Worm (Caenorhabditis elegans) whole organism, L3 larva: Measurements from ENCODE around the gene C25G4.2.

ENCODE experiments used
- R02D3.7 ChIP-seq: fragments of 150-350 bp; optimal IDR thresholded peaks from 2 replicates; lab custom pipeline; 2014; ENCODE audit warnings: missing biosample characterization, missing genetic modification characterization
- aly-2 ChIP-seq: fragments of 150-350 bp; optimal IDR thresholded peaks from 2 replicates; lab custom pipeline; 2014; ENCODE audit warnings: missing biosample characterization, missing genetic modification characterization
- ama-1 ChIP-seq: fragments of 150-350 bp; optimal IDR thresholded peaks from 2 replicates; lab custom pipeline; 2018
- ceh-28 ChIP-seq: fragments of 150-350 bp; optimal IDR thresholded peaks from 2 replicates; lab custom pipeline; 2014; ENCODE audit warnings: missing biosample characterization, missing genetic modification reagents, missing genetic modification characterization
- ceh-82 ChIP-seq: fragments of 150-350 bp; optimal IDR thresholded peaks from 2 replicates; lab custom pipeline; 2014; ENCODE audit warnings: missing biosample characterization, missing genetic modification characterization
- ceh-9 ChIP-seq: sonication (generic microtip); optimal IDR thresholded peaks from 2 replicates; lab custom pipeline; 2018; ENCODE audit warnings: missing biosample characterization, missing genetic modification characterization
- daf-12 ChIP-seq: fragments of 150-350 bp; optimal IDR thresholded peaks from 2 replicates; lab custom pipeline; 2014; ENCODE audit warnings: missing biosample characterization, missing genetic modification reagents, missing genetic modification characterization
- egl-27 ChIP-seq: sonication (generic microtip); optimal IDR thresholded peaks from 4 replicates; lab custom pipeline; 2017; ENCODE audit warnings: missing biosample characterization, missing genetic modification reagents, missing genetic modification characterization
- egl-5 ChIP-seq: fragments of 150-350 bp; optimal IDR thresholded peaks from 2 replicates; lab custom pipeline; 2017; ENCODE audit warnings: missing biosample characterization, missing genetic modification reagents, missing genetic modification characterization, inconsistent platforms
- elt-1 ChIP-seq: fragments of 150-350 bp; optimal IDR thresholded peaks from 2 replicates; lab custom pipeline; 2014; ENCODE audit warnings: missing biosample characterization, missing genetic modification characterization
- elt-2 ChIP-seq: sonication (generic microtip); optimal IDR thresholded peaks from 2 replicates; lab custom pipeline; 2016; ENCODE audit warnings: missing genetic modification reagents, mild to moderate bottlenecking, missing genetic modification characterization, missing compliant biosample characterization
- elt-3 ChIP-seq, 3 experiments: fragments of 150-350 bp in 1 of 3; sonication (generic microtip) in 2 of 3; optimal IDR thresholded peaks; 2 replicates in 2 of 3; 4 replicates in 1 of 3; lab custom pipeline; 2014 to 2017; ENCODE audit warnings: missing biosample characterization in 3 of 3, missing genetic modification characterization in 3 of 3
- fkh-10 ChIP-seq: sonication (generic microtip); optimal IDR thresholded peaks from 2 replicates; lab custom pipeline; 2017; ENCODE audit warnings: missing biosample characterization, missing genetic modification reagents, missing genetic modification characterization
- fkh-2 ChIP-seq: fragments of 150-350 bp; optimal IDR thresholded peaks from 2 replicates; lab custom pipeline; 2014; ENCODE audit warnings: missing biosample characterization, missing genetic modification reagents, missing genetic modification characterization
- fos-1 ChIP-seq: fragments of 150-350 bp; optimal IDR thresholded peaks from 2 replicates; lab custom pipeline; 2014; ENCODE audit warnings: missing biosample characterization, missing genetic modification characterization
- hmg-11 ChIP-seq: sonication (generic microtip); optimal IDR thresholded peaks from 2 replicates; lab custom pipeline; 2016; ENCODE audit warnings: missing genetic modification characterization, missing compliant biosample characterization
- jun-1 ChIP-seq: fragments of 150-350 bp; optimal IDR thresholded peaks from 2 replicates; lab custom pipeline; 2014; ENCODE audit warnings: missing biosample characterization, missing genetic modification reagents, missing genetic modification characterization
- lin-15B ChIP-seq: fragments of 150-350 bp; optimal IDR thresholded peaks from 2 replicates; lab custom pipeline; 2014; ENCODE audit warnings: missing biosample characterization, missing genetic modification characterization
- lin-39 ChIP-seq: fragments of 150-350 bp; optimal IDR thresholded peaks from 2 replicates; lab custom pipeline; 2018; ENCODE audit warnings: missing biosample characterization, missing genetic modification reagents, missing genetic modification characterization
- mml-1 ChIP-seq: fragments of 150-350 bp; sonication (generic microtip); optimal IDR thresholded peaks from 3 replicates; lab custom pipeline; 2014; ENCODE audit warnings: missing biosample characterization, missing genetic modification characterization
- nfya-1 ChIP-seq: sonication (generic microtip); optimal IDR thresholded peaks from 2 replicates; lab custom pipeline; 2017; ENCODE audit warnings: missing genetic modification characterization, mild to moderate bottlenecking, missing compliant biosample characterization, antibody characterized with exemption, moderate library complexity; ENCODE audit not compliant: insufficient read depth
- nhr-11 ChIP-seq: fragments of 150-350 bp; optimal IDR thresholded peaks from 2 replicates; lab custom pipeline; 2014; ENCODE audit warnings: missing biosample characterization, missing genetic modification characterization
- nhr-12 ChIP-seq: fragments of 150-350 bp; optimal IDR thresholded peaks from 2 replicates; lab custom pipeline; 2014; ENCODE audit warnings: missing biosample characterization, missing genetic modification characterization
- nhr-23 ChIP-seq: fragments of 150-350 bp; optimal IDR thresholded peaks from 2 replicates; lab custom pipeline; 2014; ENCODE audit warnings: missing biosample characterization, missing genetic modification reagents, missing genetic modification characterization
- nhr-237 ChIP-seq: fragments of 150-350 bp; optimal IDR thresholded peaks from 2 replicates; lab custom pipeline; 2014; ENCODE audit warnings: missing biosample characterization, missing genetic modification characterization
- nhr-25 ChIP-seq: sonication (generic microtip); optimal IDR thresholded peaks from 2 replicates; lab custom pipeline; 2017; ENCODE audit warnings: missing biosample characterization, missing genetic modification characterization
- nhr-28 ChIP-seq: fragments of 150-350 bp; optimal IDR thresholded peaks from 2 replicates; lab custom pipeline; 2014; ENCODE audit warnings: missing biosample characterization, missing genetic modification characterization
- nhr-43 ChIP-seq: sonication (generic microtip); optimal IDR thresholded peaks from 2 replicates; lab custom pipeline; 2016; ENCODE audit warnings: mild to moderate bottlenecking, missing genetic modification characterization, missing compliant biosample characterization; ENCODE audit not compliant: poor library complexity, severe bottlenecking
- nhr-67 ChIP-seq: fragments of 150-350 bp; optimal IDR thresholded peaks from 2 replicates; lab custom pipeline; 2014; ENCODE audit warnings: missing biosample characterization, missing genetic modification characterization
- nhr-76 ChIP-seq: fragments of 150-350 bp; sonication (generic microtip); optimal IDR thresholded peaks from 5 replicates; lab custom pipeline; 2014; ENCODE audit warnings: missing biosample characterization, missing genetic modification characterization
- nhr-77 ChIP-seq: fragments of 150-350 bp; optimal IDR thresholded peaks from 2 replicates; lab custom pipeline; 2014; ENCODE audit warnings: missing biosample characterization, missing genetic modification characterization
- pha-4 ChIP-seq: fragments of 150-350 bp; optimal IDR thresholded peaks from 2 replicates; lab custom pipeline; 2014; ENCODE audit warnings: missing biosample characterization, missing genetic modification reagents, missing genetic modification characterization
- pqm-1 ChIP-seq: fragments of 150-350 bp; optimal IDR thresholded peaks from 2 replicates; lab custom pipeline; 2017; ENCODE audit warnings: missing biosample characterization, missing genetic modification characterization, inconsistent platforms
- sea-2 ChIP-seq: fragments of 150-350 bp; sonication (generic microtip); optimal IDR thresholded peaks from 4 replicates; lab custom pipeline; 2014; ENCODE audit warnings: missing biosample characterization, missing genetic modification reagents, missing genetic modification characterization
- skn-1 ChIP-seq: fragments of 150-350 bp; optimal IDR thresholded peaks from 2 replicates; lab custom pipeline; 2014; ENCODE audit warnings: missing biosample characterization, missing genetic modification characterization
- snpc-4 ChIP-seq: fragments of 150-350 bp; optimal IDR thresholded peaks from 2 replicates; lab custom pipeline; 2014; ENCODE audit warnings: missing biosample characterization, missing genetic modification characterization
- tbx-2 ChIP-seq: sonication (generic microtip); optimal IDR thresholded peaks from 2 replicates; lab custom pipeline; 2016; ENCODE audit warnings: mild to moderate bottlenecking, missing genetic modification characterization, missing compliant biosample characterization
- unc-39 ChIP-seq: sonication (generic microtip); optimal IDR thresholded peaks from 4 replicates; lab custom pipeline; 2017; ENCODE audit warnings: missing biosample characterization, missing genetic modification characterization
- zag-1 ChIP-seq: fragments of 150-350 bp; optimal IDR thresholded peaks from 2 replicates; lab custom pipeline; 2014; ENCODE audit warnings: missing biosample characterization, missing genetic modification characterization
- ztf-11 ChIP-seq: fragments of 150-350 bp; optimal IDR thresholded peaks from 2 replicates; lab custom pipeline; 2014; ENCODE audit warnings: missing biosample characterization, missing genetic modification characterization
- ztf-4 ChIP-seq: fragments of 150-350 bp; optimal IDR thresholded peaks from 2 replicates; lab custom pipeline; 2014; ENCODE audit warnings: missing biosample characterization, missing genetic modification characterization

Gene C25G4.2

ce11 chrIV:12404137-12404536 lies 39.7 kb downstream of the C25G4.2 start, which contains the start of gene gex-3:
Gene gex-3 (plus strand): TSS chrIV:12404431.
- TF ChIP-seq jun-1 (peak; percentile 30), snpc-4 (tag; lab: Kevin White, UChicago) (peak; percentile 66), pqm-1 (tag; lab: Kevin White, UChicago) (peak; percentile 63), nhr-11 (peak; percentile 9), R02D3.7 (tag; lab: Kevin White, UChicago) (peak; percentile 55), nhr-43 (peak; percentile 64), ztf-4 (no peak), nhr-25 (peak; percentile 89), nfya-1 (tag; lab: Kevin White, UChicago) (peak; percentile 92), lin-15B (tag; lab: Kevin White, UChicago) (peak; percentile 97), skn-1 (tag; lab: Kevin White, UChicago) (peak; percentile 37), egl-5 (tag; lab: Kevin White, UChicago) (peak; percentile 91), fkh-10 (GFP tag; lab: Kevin White, UChicago) (peak; percentile 81), aly-2 (tag; lab: Kevin White, UChicago) (no peak), nhr-67 (tag; lab: Kevin White, UChicago) (no peak), pha-4 (tag; lab: Kevin White, UChicago) (no peak), nhr-23 (tag; lab: Kevin White, UChicago) (peak; percentile 85), ceh-28 (tag; lab: Kevin White, UChicago) (peak; percentile 46), lin-39 (tag; lab: Kevin White, UChicago) (peak; percentile 98), ceh-82 (tag; lab: Kevin White, UChicago) (peak; percentile 6), ama-1 (peak; percentile 3), unc-39 (tag; lab: Kevin White, UChicago) (no peak), hmg-11 (tag; lab: Kevin White, UChicago) (peak; percentile 57), elt-2 (peak; percentile 48), tbx-2 (tag; lab: Kevin White, UChicago) (no peak)

DNA sequence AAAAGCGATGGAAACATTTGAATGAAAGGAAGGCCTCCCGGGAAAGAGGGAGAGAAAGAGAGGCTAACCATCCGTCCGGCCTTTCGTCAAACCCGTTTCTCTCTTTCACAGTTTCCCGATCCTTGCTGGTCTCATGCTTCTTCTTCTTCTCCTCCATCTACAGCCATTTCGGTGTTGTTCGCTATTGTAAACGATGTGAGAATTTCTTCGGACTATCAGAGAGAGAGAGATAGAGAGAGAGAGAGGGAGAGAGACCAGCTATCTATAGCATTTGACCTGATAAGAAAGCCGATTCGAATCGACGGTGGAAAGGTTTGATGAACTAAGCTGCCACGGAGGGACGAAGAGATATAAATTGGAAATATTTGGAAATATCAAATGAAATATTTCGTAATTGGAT lies 40.4 kb downstream of the C25G4.2 start:
- TF ChIP-seq elt-2 = no peak
- TF ChIP-seq elt-1 = no peak
- peak in 1 of 3 experiments; percentile 1 for TF ChIP-seq elt-3 (tag; optimal IDR thresholded peaks at IDR 0.05; lab: Kevin White, UChicago)
- no peak for TF ChIP-seq nhr-237 (tag; lab: Kevin White, UChicago)
- TF ChIP-seq ceh-28 (tag; lab: Kevin White, UChicago) = no peak
- TF ChIP-seq nhr-12 (tag; lab: Kevin White, UChicago) = no peak
- no peak for TF ChIP-seq ceh-9 (tag; lab: Kevin White, UChicago)
- TF ChIP-seq ztf-11 (tag; lab: Kevin White, UChicago) = no peak
- TF ChIP-seq ceh-82 (tag; lab: Kevin White, UChicago) = no peak
- TF ChIP-seq egl-27 (tag; lab: Kevin White, UChicago) = no peak
- TF ChIP-seq mml-1 (tag; lab: Kevin White, UChicago) = no peak
- no peak for TF ChIP-seq fos-1 (tag; lab: Kevin White, UChicago)
- TF ChIP-seq fkh-2 = no peak
- peak; percentile 91 for TF ChIP-seq nhr-23 (tag; lab: Kevin White, UChicago)
- peak; percentile 68 for TF ChIP-seq nhr-43
- no peak for TF ChIP-seq daf-12 (tag; lab: Kevin White, UChicago)
- no peak for TF ChIP-seq unc-39 (tag; lab: Kevin White, UChicago)
- no peak for TF ChIP-seq nhr-67 (tag; lab: Kevin White, UChicago)
- no peak for TF ChIP-seq sea-2 (GFP tag; lab: Kevin White, UChicago)
- TF ChIP-seq lin-39 (tag; lab: Kevin White, UChicago) = no peak
- no peak for TF ChIP-seq pqm-1 (tag; lab: Kevin White, UChicago)
- no peak for TF ChIP-seq nhr-28 (tag; lab: Kevin White, UChicago)
- TF ChIP-seq nhr-25 = peak; percentile 68
- TF ChIP-seq jun-1 = no peak
- TF ChIP-seq fkh-10 (GFP tag; lab: Kevin White, UChicago) = no peak
- TF ChIP-seq nhr-11 = no peak
- TF ChIP-seq ztf-4 = no peak
- TF ChIP-seq zag-1 (tag; lab: Kevin White, UChicago) = no peak
- TF ChIP-seq snpc-4 (tag; lab: Kevin White, UChicago) = no peak
- TF ChIP-seq R02D3.7 (tag; lab: Kevin White, UChicago) = no peak
- TF ChIP-seq ama-1 = no peak
- TF ChIP-seq, all 47 proteins: peak for 4

DNA sequence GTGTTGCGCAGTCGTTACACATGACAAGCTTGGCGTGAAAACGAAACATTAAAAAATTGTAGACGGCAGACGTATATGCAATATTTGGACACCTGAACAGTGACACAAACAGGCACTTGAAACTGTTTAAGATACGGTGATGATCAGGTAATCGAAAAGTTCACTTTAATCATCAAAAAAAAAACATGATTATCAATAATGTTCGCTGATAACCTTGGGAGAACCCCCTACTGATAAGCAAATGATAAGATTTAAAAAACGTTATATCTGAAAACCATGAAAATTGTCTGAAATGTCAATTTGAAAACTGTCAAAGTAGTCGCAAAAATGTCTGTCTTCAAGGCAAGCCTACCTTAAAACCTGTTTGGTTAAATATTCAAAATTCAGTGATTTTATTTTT lies 43.9 kb downstream of the C25G4.2 start:
- no peak for TF ChIP-seq mml-1 (tag; lab: Kevin White, UChicago)
- TF ChIP-seq nhr-76 (tag; lab: Kevin White, UChicago) = no peak
- TF ChIP-seq ceh-9 (tag; lab: Kevin White, UChicago) = no peak
- no peak for TF ChIP-seq fkh-10 (GFP tag; lab: Kevin White, UChicago)
- TF ChIP-seq lin-39 (tag; lab: Kevin White, UChicago) = no peak
- no peak for TF ChIP-seq nhr-77 (tag; lab: Kevin White, UChicago)
- TF ChIP-seq ama-1 = no peak
- TF ChIP-seq unc-39 (tag; lab: Kevin White, UChicago) = no peak
- TF ChIP-seq elt-3 (tag; optimal IDR thresholded peaks at IDR 0.05; lab: Kevin White, UChicago) = peak in 1 of 3 experiments; percentile 83
- no peak for TF ChIP-seq ztf-4
- peak; percentile 44 for TF ChIP-seq nhr-25
- TF ChIP-seq pqm-1 (tag; lab: Kevin White, UChicago) = peak; percentile 19
- no peak for TF ChIP-seq nhr-67 (tag; lab: Kevin White, UChicago)
- peak; percentile 85 for TF ChIP-seq elt-2
